Worm (Caenorhabditis elegans) whole organism, young adult: ENCODE data around the gene cfp-1.

Source experiments
- B0336.3 ChIP-seq: fragments of 200-800 bp; sonication (Bioruptor generic); IDR thresholded peaks from 2 replicates; pipeline ENCODE4 v1.3.6; 2022; ENCODE audit warnings: missing genetic modification characterization, missing compliant biosample characterization
- C17E4.6 ChIP-seq: fragments of 200-800 bp; sonication (Bioruptor generic); IDR thresholded peaks from 2 replicates; pipeline ENCODE4 v1.3.6; 2022; ENCODE audit warnings: missing genetic modification reagents, missing genetic modification characterization, missing compliant biosample characterization
- F33H1.4 ChIP-seq: fragments of 200-800 bp; sonication (Bioruptor generic); IDR thresholded peaks from 2 replicates; pipeline ENCODE4 v1.3.6; 2022; ENCODE audit warnings: missing genetic modification reagents, missing genetic modification characterization, missing compliant biosample characterization
- F39B2.1 ChIP-seq: fragments of 200-800 bp; sonication (Bioruptor generic); IDR thresholded peaks from 2 replicates; pipeline ENCODE4 v1.3.6; 2022; ENCODE audit warnings: missing genetic modification reagents, missing genetic modification characterization, missing compliant biosample characterization
- F55B11.4 ChIP-seq: sonication (generic microtip); optimal IDR thresholded peaks from 2 replicates; lab custom pipeline; 2016; ENCODE audit warnings: missing compliant biosample characterization, missing genetic modification characterization, borderline replicate concordance; ENCODE audit not compliant: insufficient read depth
- T26A5.8 ChIP-seq: sonication (generic microtip); optimal IDR thresholded peaks from 2 replicates; lab custom pipeline; 2016; ENCODE audit warnings: missing genetic modification characterization, missing compliant biosample characterization
- Y53G8AR.9 ChIP-seq: fragments of 200-800 bp; sonication (Bioruptor generic); conservative IDR thresholded peaks from 2 replicates; pipeline ENCODE4 v1.3.6; 2022; ENCODE audit warnings: missing genetic modification reagents, missing genetic modification characterization, missing compliant biosample characterization
- ZK185.1 ChIP-seq: sonication (generic microtip); optimal IDR thresholded peaks from 2 replicates; lab custom pipeline; 2016; ENCODE audit warnings: mild to moderate bottlenecking, missing genetic modification characterization, missing compliant biosample characterization; ENCODE audit not compliant: poor library complexity, severe bottlenecking
- akir-1 ChIP-seq: fragments of 200-800 bp; sonication (Bioruptor generic); optimal IDR thresholded peaks from 2 replicates; lab custom pipeline; 2018; ENCODE audit warnings: mild to moderate bottlenecking, missing genetic modification characterization, moderate library complexity, missing compliant biosample characterization
- attf-6 ChIP-seq: fragments of 200-800 bp; sonication (Bioruptor generic); IDR thresholded peaks from 2 replicates; pipeline ENCODE4 v1.3.6; 2022; ENCODE audit warnings: missing genetic modification reagents, missing genetic modification characterization, missing compliant biosample characterization
- cebp-2 ChIP-seq: fragments of 200-800 bp; sonication (Bioruptor generic); IDR thresholded peaks from 2 replicates; pipeline ENCODE4 v1.3.6; 2022; ENCODE audit warnings: missing genetic modification characterization, missing compliant biosample characterization
- dpff-1 ChIP-seq: sonication (generic microtip); optimal IDR thresholded peaks from 2 replicates; lab custom pipeline; 2017; ENCODE audit warnings: mild to moderate bottlenecking, missing genetic modification characterization, missing compliant biosample characterization
- dpl-1 ChIP-seq: fragments of 150-350 bp; optimal IDR thresholded peaks from 2 replicates; lab custom pipeline; 2014; ENCODE audit warnings: missing biosample characterization, missing genetic modification reagents, missing genetic modification characterization
- egl-18 ChIP-seq: fragments of 200-800 bp; sonication (Bioruptor generic); IDR thresholded peaks from 2 replicates; pipeline ENCODE4 v1.3.6; 2022; ENCODE audit warnings: missing genetic modification reagents, missing genetic modification characterization, missing compliant biosample characterization
- fkh-3 ChIP-seq: sonication (generic microtip); optimal IDR thresholded peaks from 2 replicates; lab custom pipeline; 2016; ENCODE audit warnings: mild to moderate bottlenecking, missing genetic modification characterization, missing compliant biosample characterization
- hrde-1 ChIP-seq: sonication (generic microtip); optimal IDR thresholded peaks from 2 replicates; lab custom pipeline; 2016; ENCODE audit warnings: missing genetic modification characterization, mild to moderate bottlenecking, missing compliant biosample characterization, moderate library complexity, missing genotype, missing genetic modification reagents, borderline replicate concordance
- lag-1 ChIP-seq: fragments of 200-800 bp; sonication (Bioruptor generic); IDR thresholded peaks from 2 replicates; pipeline ENCODE4 v1.3.6; 2022; ENCODE audit warnings: missing genetic modification reagents, missing genetic modification characterization, missing compliant biosample characterization
- let-526 ChIP-seq: fragments of 200-800 bp; sonication (Bioruptor generic); IDR thresholded peaks from 2 replicates; pipeline ENCODE4 v1.3.6; 2022; ENCODE audit warnings: missing genetic modification reagents, missing genetic modification characterization, missing compliant biosample characterization
- let-607 ChIP-seq, 2 experiments: fragments of 200-800 bp in 1 of 2; sonication (Bioruptor generic) in 1 of 2; sonication (generic microtip) in 1 of 2; optimal IDR thresholded peaks; 2 replicates each; lab custom pipeline; 2016 to 2018; ENCODE audit warnings: mild to moderate bottlenecking in 2 of 2, missing compliant biosample characterization in 2 of 2, missing genetic modification characterization in 2 of 2, moderate library complexity in 2 of 2, missing genotype in 1 of 2
- madf-6 ChIP-seq: fragments of 200-800 bp; sonication (Bioruptor generic); IDR thresholded peaks from 2 replicates; pipeline ENCODE4 v1.3.6; 2022; ENCODE audit warnings: missing genetic modification reagents, missing genetic modification characterization, missing compliant biosample characterization
- nfyb-1 ChIP-seq: fragments of 200-800 bp; sonication (Bioruptor generic); IDR thresholded peaks from 2 replicates; pipeline ENCODE4 v1.3.6; 2022; ENCODE audit warnings: missing genetic modification reagents, missing genetic modification characterization, missing compliant biosample characterization
- nhr-80 ChIP-seq: sonication (generic microtip); optimal IDR thresholded peaks from 2 replicates; lab custom pipeline; 2016; ENCODE audit warnings: missing genetic modification characterization, missing compliant biosample characterization
- rec-8 ChIP-seq, 2 experiments: sonication (generic microtip); optimal IDR thresholded peaks; 2 replicates each; lab custom pipeline; 2016; ENCODE audit warnings: mild to moderate bottlenecking in 2 of 2, missing genetic modification characterization in 2 of 2, missing genetic modification reagents in 2 of 2, missing genotype in 2 of 2, missing biosample characterization in 1 of 2, missing compliant biosample characterization in 1 of 2, moderate library complexity in 1 of 2
- sdz-38 ChIP-seq: sonication (generic microtip); optimal IDR thresholded peaks from 2 replicates; lab custom pipeline; 2016; ENCODE audit warnings: missing genotype, missing genetic modification characterization, missing compliant biosample characterization
- sea-2 ChIP-seq: fragments of 200-800 bp; sonication (Bioruptor generic); IDR thresholded peaks from 2 replicates; pipeline ENCODE4 v1.3.6; 2022; ENCODE audit warnings: missing genetic modification characterization, missing compliant biosample characterization
- snpc-1.1 ChIP-seq: sonication (generic microtip); optimal IDR thresholded peaks from 2 replicates; lab custom pipeline; 2017; ENCODE audit warnings: missing genetic modification characterization, mild to moderate bottlenecking, missing compliant biosample characterization, antibody characterized with exemption, moderate library complexity, missing genotype, missing genetic modification reagents; ENCODE audit not compliant: insufficient read depth
- snpc-1.3 ChIP-seq: sonication (generic microtip); optimal IDR thresholded peaks from 2 replicates; lab custom pipeline; 2017; ENCODE audit warnings: missing genetic modification characterization, mild to moderate bottlenecking, missing compliant biosample characterization, antibody characterized with exemption, moderate library complexity, missing genotype, missing genetic modification reagents; ENCODE audit not compliant: insufficient read depth
- snpc-4 ChIP-seq, 5 experiments: fragments of 150-350 bp in 1 of 5; sonication (generic microtip) in 4 of 5; optimal IDR thresholded peaks; 2 replicates each; lab custom pipeline; 2014 to 2018; ENCODE audit warnings: missing genetic modification characterization in 5 of 5, missing biosample characterization in 3 of 5, antibody characterized with exemption in 2 of 5, mild to moderate bottlenecking in 2 of 5, missing compliant biosample characterization in 2 of 5, missing genotype in 2 of 5, moderate library complexity in 2 of 5, missing genetic modification reagents in 1 of 5
- tbp1 ChIP-seq: fragments of 200-800 bp; sonication (Bioruptor generic); optimal IDR thresholded peaks from 2 replicates; lab custom pipeline; 2018; ENCODE audit warnings: mild to moderate bottlenecking, missing genetic modification characterization, missing compliant biosample characterization
- zim-3 ChIP-seq: sonication (generic microtip); optimal IDR thresholded peaks from 2 replicates; lab custom pipeline; 2017; ENCODE audit warnings: mild to moderate bottlenecking, missing genetic modification characterization, moderate library complexity, missing compliant biosample characterization
- ztf-25 ChIP-seq: fragments of 200-800 bp; sonication (Bioruptor generic); IDR thresholded peaks from 2 replicates; pipeline ENCODE4 v1.3.6; 2022; ENCODE audit warnings: missing genetic modification reagents, missing genetic modification characterization, missing compliant biosample characterization

The cfp-1 gene

DNA sequence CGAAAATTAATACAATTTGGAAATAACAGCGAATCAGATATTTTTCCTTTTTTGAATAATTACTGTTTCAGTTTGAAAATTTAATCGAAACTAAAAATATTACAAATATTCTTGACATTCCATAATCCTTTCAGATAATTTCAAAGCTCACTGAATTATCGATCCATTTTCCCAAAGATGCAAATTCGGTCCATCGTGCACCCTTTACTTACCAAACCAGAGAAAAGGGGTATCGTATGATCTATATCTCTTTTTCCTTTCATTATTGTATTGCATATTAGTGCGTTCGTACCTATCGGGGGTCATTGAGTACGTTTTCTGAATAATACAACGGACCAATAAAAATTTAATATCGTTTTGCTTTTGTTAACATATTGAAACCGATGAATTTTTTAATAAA, 27.5 kb downstream of the cfp-1 start:
- no peak for TF ChIP-seq ztf-25
- no peak for TF ChIP-seq Y53G8AR.9 (GFP tag; lab: Robert Waterston, UW)
- no peak for TF ChIP-seq nhr-80
- no peak for TF ChIP-seq akir-1 (GFP tag; lab: Kevin White, UChicago)
- TF ChIP-seq F39B2.1 (GFP tag; lab: Robert Waterston, UW): no peak
- TF ChIP-seq dpl-1 (GFP tag; lab: Kevin White, UChicago): no peak
- no peak for TF ChIP-seq ZK185.1
- no peak for TF ChIP-seq let-607 (tag; optimal IDR thresholded peaks at IDR 0.05; lab: Kevin White, UChicago)
- TF ChIP-seq lag-1 (GFP tag; lab: Robert Waterston, UW): no peak
- no peak for TF ChIP-seq sea-2
- TF ChIP-seq dpff-1 (tag; lab: Kevin White, UChicago): no peak

ce11 chrIV:14106274-14106673, 29.0 kb downstream of the cfp-1 start, which contains the start of gene ins-34:
Gene ins-34 (plus strand): TSS chrIV:14106574.
- TF ChIP-seq madf-6 (GFP tag; lab: Robert Waterston, UW) (no peak), zim-3 (tag; lab: Kevin White, UChicago) (no peak), egl-18 (GFP tag; lab: Robert Waterston, UW) (no peak), nfyb-1 (GFP tag; lab: Robert Waterston, UW) (no peak), sdz-38 (tag; lab: Kevin White, UChicago) (no peak), rec-8 (tag; optimal IDR thresholded peaks at IDR 0.05; lab: Kevin White, UChicago) (no peak), fkh-3 (tag; lab: Kevin White, UChicago) (no peak)

DNA sequence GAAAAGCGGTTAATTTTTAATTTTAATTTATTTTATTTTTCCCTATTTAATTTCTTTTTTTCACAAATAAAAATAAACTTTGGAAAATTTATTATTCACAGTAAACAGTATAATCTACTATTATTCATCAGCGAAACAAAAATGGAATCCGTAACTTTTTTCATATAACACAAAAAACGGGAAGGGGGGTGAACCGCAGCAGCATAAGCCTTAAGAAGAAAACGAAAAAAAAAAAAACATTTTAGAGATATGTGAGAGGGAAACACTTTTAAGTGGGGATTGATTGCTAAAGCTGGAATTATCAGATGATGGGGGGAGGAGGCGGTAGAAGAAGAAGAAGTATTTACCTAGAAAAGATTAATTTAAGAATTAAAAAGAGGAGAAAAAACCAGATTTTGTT, 30.4 kb downstream of the cfp-1 start:
- peak; percentile 75 for TF ChIP-seq attf-6 (GFP tag; lab: Robert Waterston, UW)
- no peak for TF ChIP-seq F55B11.4 (tag; lab: Kevin White, UChicago)
- no peak for TF ChIP-seq zim-3 (tag; lab: Kevin White, UChicago)
- peak; percentile 56 for TF ChIP-seq snpc-4 (GFP tag; optimal IDR thresholded peaks at IDR 0.05; lab: Kevin White, UChicago)
- peak in 2 of 4 experiments; percentile 53 to 84 for TF ChIP-seq snpc-4 (tag; optimal IDR thresholded peaks at IDR 0.05; lab: Kevin White, UChicago)
- TF ChIP-seq hrde-1 (tag; lab: Kevin White, UChicago): peak; percentile 18

- TF ChIP-seq snpc-1.3 (tag; lab: Kevin White, UChicago) (peak; percentile 51), attf-6 (GFP tag; lab: Robert Waterston, UW) (peak; percentile 57; the same call in 1 of the 2 replicates), snpc-4 (GFP tag; optimal IDR thresholded peaks at IDR 0.05; lab: Kevin White, UChicago) (no peak), snpc-4 (tag; optimal IDR thresholded peaks at IDR 0.05; lab: Kevin White, UChicago) (peak; percentile 22 to 90 (median 37)), egl-18 (GFP tag; lab: Robert Waterston, UW) (no peak), B0336.3 (GFP tag; lab: Robert Waterston, UW) (no peak), C17E4.6 (GFP tag; lab: Robert Waterston, UW) (no peak), madf-6 (GFP tag; lab: Robert Waterston, UW) (0 out of 2 replicates have a peak, but pooled peaks have one; percentile 17), let-526 (no peak), tbp1 (GFP tag; lab: Kevin White, UChicago) (peak; percentile 27), F33H1.4 (GFP tag; lab: Robert Waterston, UW) (peak; percentile 44; the same call in 1 of the 2 replicates), cebp-2 (0 out of 2 replicates have a peak, but pooled peaks have one; percentile 25), snpc-1.1 (tag; lab: Kevin White, UChicago) (no peak), T26A5.8 (no peak), dpl-1 (GFP tag; lab: Kevin White, UChicago) (no peak)
Measured at ce11 chrIV:14113621-14114020, 36.4 kb downstream of the cfp-1 start.
